Worm (Caenorhabditis elegans) whole organism, L2 larva: ENCODE results near the gene F54C9.11.

ENCODE experiments used
- ama-1 ChIP-seq: fragments of 150-350 bp; optimal IDR thresholded peaks from 2 replicates; lab custom pipeline; 2018; ENCODE audit warnings: inconsistent platforms
- ceh-16 ChIP-seq: fragments of 150-350 bp; optimal IDR thresholded peaks from 2 replicates; lab custom pipeline; 2014; ENCODE audit warnings: missing biosample characterization, missing genetic modification characterization
- ceh-82 ChIP-seq: fragments of 150-350 bp; optimal IDR thresholded peaks from 2 replicates; lab custom pipeline; 2014; ENCODE audit warnings: missing biosample characterization, missing genetic modification characterization
- egl-27 ChIP-seq: sonication (generic microtip); optimal IDR thresholded peaks from 3 replicates; lab custom pipeline; 2017; ENCODE audit warnings: missing biosample characterization, missing genetic modification reagents, missing genetic modification characterization
- elt-3 ChIP-seq: sonication (generic microtip); optimal IDR thresholded peaks from 2 replicates; lab custom pipeline; 2017; ENCODE audit warnings: missing biosample characterization, missing genetic modification characterization
- gmeb-1 ChIP-seq: fragments of 150-350 bp; optimal IDR thresholded peaks from 2 replicates; lab custom pipeline; 2014; ENCODE audit warnings: missing biosample characterization, missing genetic modification characterization
- nhr-23 ChIP-seq: fragments of 150-350 bp; optimal IDR thresholded peaks from 2 replicates; lab custom pipeline; 2014; ENCODE audit warnings: missing biosample characterization, missing genetic modification reagents, missing genetic modification characterization
- nhr-6 ChIP-seq: fragments of 150-350 bp; optimal IDR thresholded peaks from 2 replicates; lab custom pipeline; 2014; ENCODE audit warnings: missing biosample characterization, missing genetic modification characterization
- skn-1 ChIP-seq: sonication (generic microtip); optimal IDR thresholded peaks from 2 replicates; lab custom pipeline; 2017; ENCODE audit warnings: missing biosample characterization, missing genetic modification characterization
- sma-9 ChIP-seq, 2 experiments: fragments of 150-350 bp in 1 of 2; sonication (generic microtip) in 1 of 2; optimal IDR thresholded peaks; 2 replicates each; lab custom pipeline; 2014 to 2016; ENCODE audit warnings: missing genetic modification characterization in 2 of 2, mild to moderate bottlenecking in 1 of 2, missing biosample characterization in 1 of 2, missing compliant biosample characterization in 1 of 2, missing genetic modification reagents in 1 of 2, moderate library complexity in 1 of 2
- snpc-4 ChIP-seq: fragments of 150-350 bp; optimal IDR thresholded peaks from 2 replicates; lab custom pipeline; 2014; ENCODE audit warnings: missing biosample characterization, missing genetic modification characterization
- zag-1 ChIP-seq: fragments of 150-350 bp; optimal IDR thresholded peaks from 2 replicates; lab custom pipeline; 2014; ENCODE audit warnings: missing biosample characterization, missing genetic modification characterization
- ztf-11 ChIP-seq: sonication (generic microtip); optimal IDR thresholded peaks from 2 replicates; lab custom pipeline; 2017; ENCODE audit warnings: missing biosample characterization, missing genetic modification characterization

DNA sequence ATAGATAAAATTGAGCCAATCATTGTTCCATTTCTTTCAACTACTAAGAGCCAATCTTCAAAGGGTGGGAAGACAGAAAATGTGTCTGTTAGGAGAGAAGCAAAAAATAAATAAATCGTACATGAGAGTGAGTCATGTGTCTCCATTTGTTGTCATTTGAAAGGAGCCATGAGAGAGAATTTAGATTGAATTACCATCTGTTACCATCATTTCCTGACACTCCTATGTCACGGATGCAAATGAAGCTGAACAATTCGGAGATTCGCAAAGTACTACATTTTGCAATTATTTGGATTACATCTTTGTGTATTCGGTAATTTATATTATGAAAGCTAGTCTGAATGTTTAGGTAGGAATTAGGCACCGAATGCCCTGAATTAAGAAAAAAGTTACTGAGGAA is 3.6 kb upstream of the F54C9.11 start:
- TF ChIP-seq ama-1 (lab: Kevin White, UChicago) (no peak), ceh-16 (no peak), egl-27 (no peak), sma-9 (GFP tag; optimal IDR thresholded peaks at IDR 0.05; lab: Kevin White, UChicago) (no peak), sma-9 (tag; optimal IDR thresholded peaks at IDR 0.05; lab: Kevin White, UChicago) (no peak), skn-1 (tag; lab: Kevin White, UChicago) (no peak), nhr-23 (tag; lab: Kevin White, UChicago) (no peak), snpc-4 (no peak), zag-1 (tag; lab: Kevin White, UChicago) (no peak), ztf-11 (tag; lab: Kevin White, UChicago) (no peak), ceh-82 (no peak), gmeb-1 (tag; lab: Kevin White, UChicago) (no peak), nhr-6 (tag; lab: Kevin White, UChicago) (no peak), elt-3 (no peak)
